Fruit fly (Drosophila melanogaster): Measurements from ENCODE around the gene Pde1c.

DNA sequence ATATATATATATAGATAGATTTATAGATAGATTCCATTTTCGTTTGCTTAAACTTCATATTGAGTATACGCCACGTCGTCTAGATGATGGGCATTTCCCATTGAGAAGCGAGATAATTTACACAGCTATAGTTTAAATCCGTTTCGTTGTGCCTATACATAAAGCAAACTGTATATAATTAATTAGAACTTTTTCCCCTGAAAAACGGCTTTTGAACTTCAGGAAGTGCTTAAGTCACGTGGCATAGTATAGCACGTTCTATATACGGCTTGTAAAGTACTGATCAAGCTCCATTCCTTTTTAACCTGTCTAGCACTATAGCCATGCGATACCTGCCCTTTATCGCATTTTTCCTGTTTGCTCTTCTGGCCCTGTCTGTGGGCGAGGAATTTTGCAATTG lies 88.8 kb downstream of the Pde1c start, which contains the start of gene Sfp33A3:
- TF ChIP-seq CG32264 (GFP tag; optimal IDR thresholded peaks at IDR 0.05) (no peak), Dfd (GFP tag; optimal IDR thresholded peaks at IDR 0.05) (no peak), Abd-B (GFP tag; optimal IDR thresholded peaks at IDR 0.05) (no peak), br (GFP tag; optimal IDR thresholded peaks at IDR 0.05) (no peak), sv (GFP tag; optimal IDR thresholded peaks at IDR 0.05) (no peak)
